Worm (Caenorhabditis elegans) whole organism, L4 larva: ENCODE results near the gene F48B9.1.

Experiments
- ceh-20 ChIP-seq: fragments of 200-800 bp; sonication (Bioruptor generic); IDR thresholded peaks from 2 replicates; pipeline ENCODE4 v1.3.6; 2022; ENCODE audit warnings: missing genetic modification reagents, missing genetic modification characterization, missing compliant biosample characterization
- ceh-28 ChIP-seq: fragments of 150-350 bp; optimal IDR thresholded peaks from 2 replicates; lab custom pipeline; 2014; ENCODE audit warnings: missing biosample characterization, missing genetic modification reagents, missing genetic modification characterization
- daf-16 ChIP-seq, 3 experiments: sonication (generic microtip); optimal IDR thresholded peaks; 2 replicates each; lab custom pipeline; 2016 to 2017; ENCODE audit warnings: missing genetic modification characterization in 3 of 3, missing genetic modification reagents in 3 of 3, mild to moderate bottlenecking in 2 of 3, missing compliant biosample characterization in 2 of 3, missing biosample characterization in 1 of 3, moderate library complexity in 1 of 3
- dmd-6 ChIP-seq: fragments of 200-800 bp; sonication (Bioruptor generic); IDR thresholded peaks from 2 replicates; pipeline ENCODE4 v1.3.6; 2022; ENCODE audit warnings: missing genetic modification reagents, missing genetic modification characterization, missing compliant biosample characterization
- dpl-1 ChIP-seq: fragments of 150-350 bp; optimal IDR thresholded peaks from 2 replicates; lab custom pipeline; 2014; ENCODE audit warnings: missing biosample characterization, missing genetic modification reagents, missing genetic modification characterization
- dve-1 ChIP-seq: sonication (generic microtip); optimal IDR thresholded peaks from 2 replicates; lab custom pipeline; 2017; ENCODE audit warnings: antibody characterized with exemption, mild to moderate bottlenecking, missing genetic modification characterization, missing compliant biosample characterization; ENCODE audit not compliant: insufficient read depth
- hlh-11 ChIP-seq: fragments of 200-800 bp; sonication (Bioruptor generic); optimal IDR thresholded peaks from 2 replicates; lab custom pipeline; 2018; ENCODE audit warnings: mild to moderate bottlenecking, missing genetic modification characterization, missing compliant biosample characterization
- hlh-30 ChIP-seq: sonication (generic microtip); optimal IDR thresholded peaks from 2 replicates; lab custom pipeline; 2017; ENCODE audit warnings: antibody characterized with exemption, mild to moderate bottlenecking, missing genetic modification characterization, missing compliant biosample characterization; ENCODE audit not compliant: insufficient read depth
- lin-1 ChIP-seq: fragments of 200-800 bp; sonication (Bioruptor generic); IDR thresholded peaks from 2 replicates; pipeline ENCODE4 v1.3.6; 2022; ENCODE audit warnings: missing genetic modification reagents, missing genetic modification characterization, missing compliant biosample characterization
- lsy-2 ChIP-seq, 2 experiments: fragments of 150-350 bp in 1 of 2; sonication (generic microtip) in 1 of 2; optimal IDR thresholded peaks; 2 replicates each; lab custom pipeline; 2014 to 2017; ENCODE audit warnings: missing biosample characterization in 2 of 2, missing genetic modification characterization in 2 of 2
- mdl-1 ChIP-seq, 2 experiments: fragments of 150-350 bp in 1 of 2; sonication (generic microtip) in 1 of 2; optimal IDR thresholded peaks; 2 replicates each; lab custom pipeline; 2014 to 2017; ENCODE audit warnings: missing biosample characterization in 2 of 2, missing genetic modification characterization in 2 of 2
- mep-1 ChIP-seq: fragments of 150-350 bp; sonication (generic microtip); optimal IDR thresholded peaks from 3 replicates; lab custom pipeline; 2014; ENCODE audit warnings: missing biosample characterization, missing genetic modification characterization
- mes-2 ChIP-seq: sonication (generic microtip); optimal IDR thresholded peaks from 2 replicates; lab custom pipeline; 2016; ENCODE audit warnings: missing genotype, mild to moderate bottlenecking, missing genetic modification characterization, missing compliant biosample characterization; ENCODE audit not compliant: poor library complexity, severe bottlenecking
- mxl-3 ChIP-seq: fragments of 200-800 bp; sonication (Bioruptor generic); optimal IDR thresholded peaks from 2 replicates; lab custom pipeline; 2018; ENCODE audit warnings: mild to moderate bottlenecking, missing genetic modification characterization, missing compliant biosample characterization
- nhr-28 ChIP-seq: fragments of 150-350 bp; optimal IDR thresholded peaks from 2 replicates; lab custom pipeline; 2014; ENCODE audit warnings: missing biosample characterization, missing genetic modification characterization
- php-3 ChIP-seq: fragments of 200-800 bp; sonication (Bioruptor generic); IDR thresholded peaks from 2 replicates; pipeline ENCODE4 v1.3.6; 2022; ENCODE audit warnings: missing genetic modification reagents, missing genetic modification characterization, missing compliant biosample characterization
- rbr-2 ChIP-seq: sonication (generic microtip); optimal IDR thresholded peaks from 2 replicates; lab custom pipeline; 2016; ENCODE audit warnings: missing genotype, missing genetic modification characterization, missing compliant biosample characterization
- tra-1 ChIP-seq: fragments of 200-800 bp; sonication (Bioruptor generic); IDR thresholded peaks from 2 replicates; pipeline ENCODE4 v1.3.6; 2022; ENCODE audit warnings: missing genetic modification reagents, missing genetic modification characterization, missing compliant biosample characterization
- vab-7 ChIP-seq: fragments of 200-800 bp; sonication (Bioruptor generic); IDR thresholded peaks from 2 replicates; pipeline ENCODE4 v1.3.6; 2022; ENCODE audit warnings: missing genetic modification reagents, missing genetic modification characterization, missing compliant biosample characterization
- zfp-3 ChIP-seq: fragments of 200-800 bp; sonication (Bioruptor generic); conservative IDR thresholded peaks from 2 replicates; pipeline ENCODE4 v1.3.6; 2022; ENCODE audit warnings: missing genetic modification reagents, missing genetic modification characterization, missing compliant biosample characterization
- ztf-7 ChIP-seq: fragments of 150-350 bp; optimal IDR thresholded peaks from 2 replicates; lab custom pipeline; 2014; ENCODE audit warnings: missing biosample characterization, missing genetic modification characterization

F48B9.1 gene

DNA sequence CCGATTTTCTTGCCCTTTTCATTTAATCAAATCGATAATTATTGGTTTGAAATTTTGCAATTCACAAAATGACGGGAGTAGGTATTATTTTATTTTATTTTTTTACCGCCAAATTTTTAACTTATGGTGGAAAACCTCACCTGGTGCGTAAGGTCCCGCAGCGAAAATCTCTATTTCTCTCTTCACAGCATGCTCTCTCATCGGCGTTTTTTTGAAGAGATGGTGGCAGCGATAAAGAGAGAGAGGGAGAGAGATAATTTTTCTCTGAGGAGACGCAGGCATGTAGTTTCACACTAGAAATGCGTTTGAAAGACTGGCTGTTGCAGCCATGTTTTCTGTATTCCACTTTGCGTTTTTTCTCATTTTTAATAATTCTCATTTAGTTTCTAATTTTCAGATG lies 53.2 kb downstream of the F48B9.1 start, which contains the start of gene T14F9.2:
Gene T14F9.2 (plus strand): TSS at position 396 of the 400 bp plus-strand sequence.
- peak; percentile 77 for TF ChIP-seq hlh-30 (tag; lab: Kevin White, UChicago)
- no peak for TF ChIP-seq ceh-20 (GFP tag; lab: Robert Waterston, UW)
- no peak for TF ChIP-seq tra-1 (GFP tag; lab: Robert Waterston, UW)
- no peak for TF ChIP-seq zfp-3 (GFP tag; lab: Robert Waterston, UW)
- TF ChIP-seq dpl-1 (GFP tag; lab: Kevin White, UChicago) = peak; percentile 33
- TF ChIP-seq mxl-3 (GFP tag; lab: Kevin White, UChicago) = no peak
- TF ChIP-seq rbr-2 (tag; lab: Kevin White, UChicago) = peak; percentile 32
- TF ChIP-seq mes-2 (tag; lab: Kevin White, UChicago) = peak; percentile 57
- peak; percentile 10 for TF ChIP-seq nhr-28 (tag; lab: Kevin White, UChicago)
- peak; percentile 56 for TF ChIP-seq hlh-11 (tag; lab: Kevin White, UChicago)
- TF ChIP-seq lin-1 = no peak
- TF ChIP-seq mdl-1 (tag; optimal IDR thresholded peaks at IDR 0.05; lab: Kevin White, UChicago) = no peak
- no peak for TF ChIP-seq daf-16 (GFP tag; optimal IDR thresholded peaks at IDR 0.05; lab: Kevin White, UChicago)
- peak; percentile 52 for TF ChIP-seq daf-16 (tag; optimal IDR thresholded peaks at IDR 0.05; lab: Kevin White, UChicago)
- TF ChIP-seq vab-7 (GFP tag; lab: Robert Waterston, UW) = no peak
- no peak for TF ChIP-seq ztf-7
- TF ChIP-seq mep-1 (tag; lab: Kevin White, UChicago) = peak; percentile 64
- peak in 1 of 2 experiments; percentile 79 for TF ChIP-seq lsy-2 (tag; optimal IDR thresholded peaks at IDR 0.05; lab: Kevin White, UChicago)
- TF ChIP-seq ceh-28 (tag; lab: Kevin White, UChicago) = no peak
- TF ChIP-seq dve-1 = peak; percentile 72
- TF ChIP-seq php-3 (GFP tag; lab: Robert Waterston, UW) = no peak
- TF ChIP-seq dmd-6 (GFP tag; lab: Robert Waterston, UW) = 0 out of 2 replicates have a peak, but pooled peaks have one; percentile 9
- TF ChIP-seq, all 104 proteins: peak for 11
